Worm (Caenorhabditis elegans) whole organism, L1 larva: ENCODE measurements around the gene F40F8.5.

Source experiments
- egl-27 ChIP-seq, 2 experiments: fragments of 150-350 bp in 1 of 2; sonication (generic microtip); optimal IDR thresholded peaks; 3 replicates each; lab custom pipeline; 2017 to 2018; ENCODE audit warnings: missing biosample characterization in 2 of 2, missing genetic modification characterization in 2 of 2, missing genetic modification reagents in 2 of 2
- grh-1 ChIP-seq: fragments of 200-800 bp; sonication (Bioruptor generic); IDR thresholded peaks from 2 replicates; pipeline ENCODE4 v1.3.6; 2022; ENCODE audit warnings: missing genetic modification reagents, missing genetic modification characterization, missing compliant biosample characterization
- jun-1 ChIP-seq: fragments of 150-350 bp; optimal IDR thresholded peaks from 2 replicates; lab custom pipeline; 2014; ENCODE audit warnings: missing biosample characterization, missing genetic modification reagents, missing genetic modification characterization
- lin-13 ChIP-seq: fragments of 150-350 bp; optimal IDR thresholded peaks from 2 replicates; lab custom pipeline; 2014; ENCODE audit warnings: missing biosample characterization, missing genetic modification reagents, missing genetic modification characterization
- lin-39 ChIP-seq: fragments of 150-350 bp; optimal IDR thresholded peaks from 2 replicates; lab custom pipeline; 2014; ENCODE audit warnings: missing biosample characterization, missing genetic modification reagents, missing genetic modification characterization
- lsy-2 ChIP-seq, 2 experiments: fragments of 150-350 bp; optimal IDR thresholded peaks; 2 replicates each; lab custom pipeline; 2014; ENCODE audit warnings: missing biosample characterization in 2 of 2, missing genetic modification characterization in 2 of 2
- mab-9 ChIP-seq: fragments of 200-800 bp; sonication (Bioruptor generic); IDR thresholded peaks from 2 replicates; pipeline ENCODE4 v1.3.6; 2022; ENCODE audit warnings: missing genetic modification reagents, missing genetic modification characterization, missing compliant biosample characterization
- nhr-11 ChIP-seq: fragments of 150-350 bp; optimal IDR thresholded peaks from 2 replicates; lab custom pipeline; 2014; ENCODE audit warnings: missing biosample characterization, missing genetic modification characterization
- nhr-19 ChIP-seq: fragments of 200-800 bp; sonication (Bioruptor generic); conservative IDR thresholded peaks from 2 replicates; pipeline ENCODE4 v1.3.6; 2022; ENCODE audit warnings: missing genetic modification characterization, missing compliant biosample characterization
- nhr-237 ChIP-seq: fragments of 150-350 bp; optimal IDR thresholded peaks from 2 replicates; lab custom pipeline; 2014; ENCODE audit warnings: missing biosample characterization, missing genetic modification characterization
- nhr-85 ChIP-seq: sonication (generic microtip); peaks from one replicate; lab custom pipeline; 2016; ENCODE audit warnings: missing genetic modification characterization, inconsistent platforms, missing compliant biosample characterization
- rnt-1 ChIP-seq: sonication (generic microtip); optimal IDR thresholded peaks from 2 replicates; lab custom pipeline; 2016; ENCODE audit warnings: mild to moderate bottlenecking, missing genetic modification characterization, moderate library complexity, missing compliant biosample characterization

ce11 chrII:11097154-11097887, 37.4 kb downstream of the F40F8.5 start, which contains the start of the genes rpl-36.A and nuo-1:
- peak; percentile 87 for TF ChIP-seq nhr-85 (tag; lab: Kevin White, UChicago)
- peak; percentile 58 for TF ChIP-seq grh-1 (GFP tag; lab: Robert Waterston, UW)
- peak; percentile 13 for TF ChIP-seq lin-39 (tag; lab: Kevin White, UChicago)
- no peak for TF ChIP-seq mab-9 (GFP tag; lab: Robert Waterston, UW)
- peak; percentile 79 for TF ChIP-seq lin-13 (GFP tag; lab: Kevin White, UChicago)
- peak; percentile 56 for TF ChIP-seq nhr-237 (tag; lab: Kevin White, UChicago)
- peak; percentile 4 for TF ChIP-seq nhr-11 (tag; lab: Kevin White, UChicago)
- peak; percentile 84 for TF ChIP-seq rnt-1 (tag; lab: Kevin White, UChicago)
- peak; percentile 98 to 99 for TF ChIP-seq lsy-2 (tag; optimal IDR thresholded peaks at IDR 0.05; lab: Kevin White, UChicago)
- peak; percentile 76 for TF ChIP-seq nhr-19
- TF ChIP-seq egl-27 (tag; optimal IDR thresholded peaks at IDR 0.05; lab: Kevin White, UChicago) = no peak
- peak; percentile 69 for TF ChIP-seq jun-1
